Fruit fly (Drosophila melanogaster) Kc167 (cell line): ENCODE data around the gene CG5421.

Experiments used
- Myc ChIP-seq: fragments of >200 bp; optimal IDR thresholded peaks from 2 replicates; lab custom pipeline; 2017; ENCODE audit warnings: missing external identifiers
- h ChIP-seq: fragments of >200 bp; optimal IDR thresholded peaks from 3 replicates; lab custom pipeline; 2018; ENCODE audit warnings: missing external identifiers
- psq ChIP-seq: fragments of >200 bp; optimal IDR thresholded peaks from 2 replicates; lab custom pipeline; 2017; ENCODE audit warnings: missing external identifiers
- ttk ChIP-seq: sonication (Bioruptor generic); optimal IDR thresholded peaks from 2 replicates; lab custom pipeline; 2017; ENCODE audit warnings: missing external identifiers

- TF ChIP-seq psq (lab: Kevin White, UChicago) (no peak), h (lab: Kevin White, UChicago) (no peak), Myc (lab: Kevin White, UChicago) (no peak), ttk (no peak)
Measured at dm6 chr2L:12478494-12478893, 30.6 kb upstream of the CG5421 start.
